Fruit fly (Drosophila melanogaster) Kc167 (cell line): ENCODE measurements around the gene CG32457.

Experiments used
- Myc ChIP-seq: fragments of >200 bp; optimal IDR thresholded peaks from 2 replicates; lab custom pipeline; 2017; ENCODE audit warnings: missing external identifiers
- Sin3A ChIP-seq: fragments of >200 bp; optimal IDR thresholded peaks from 2 replicates; lab custom pipeline; 2018; ENCODE audit warnings: missing external identifiers
- h ChIP-seq: fragments of >200 bp; optimal IDR thresholded peaks from 3 replicates; lab custom pipeline; 2018; ENCODE audit warnings: missing external identifiers
- psq ChIP-seq: fragments of >200 bp; optimal IDR thresholded peaks from 2 replicates; lab custom pipeline; 2017; ENCODE audit warnings: missing external identifiers
- ttk ChIP-seq: sonication (Bioruptor generic); optimal IDR thresholded peaks from 2 replicates; lab custom pipeline; 2017; ENCODE audit warnings: missing external identifiers

DNA sequence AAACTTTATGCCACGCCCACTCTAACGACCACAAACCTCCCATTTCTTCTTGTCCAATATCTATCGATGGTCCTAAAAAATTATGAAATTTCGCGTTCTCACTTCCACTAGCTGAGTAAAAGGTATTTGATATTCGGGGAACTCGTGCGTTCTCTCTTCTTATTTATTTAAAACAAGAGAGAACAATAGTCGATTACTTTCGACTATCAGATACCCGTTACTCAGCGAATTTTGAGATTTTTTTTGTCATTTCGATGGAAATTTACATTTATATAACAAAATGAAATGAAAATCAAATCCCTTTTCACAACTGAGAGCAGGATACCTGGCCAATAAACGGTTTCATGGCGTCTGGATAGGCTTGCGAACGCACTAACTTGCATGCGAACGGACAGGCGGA lies 42.9 kb upstream of the CG32457 start:
- no peak for TF ChIP-seq h
- no peak for TF ChIP-seq ttk
- no peak for TF ChIP-seq psq (lab: Kevin White, UChicago)
- TF ChIP-seq Sin3A (lab: Kevin White, UChicago): no peak
- TF ChIP-seq Myc (lab: Kevin White, UChicago): no peak
